Fruit fly (Drosophila melanogaster) whole organism, embryonic: Measurements from ENCODE around the gene CG18788.

Source experiments
- Ada2b ChIP-seq: fragments of 200-800 bp; sonication (Bioruptor generic); IDR thresholded peaks from 2 replicates; pipeline ENCODE4 v1.3.6; 2022; ENCODE audit warnings: missing biosample characterization, missing genetic modification characterization
- Adf1 ChIP-seq: fragments of 200-800 bp; sonication (Bioruptor generic); IDR thresholded peaks from 2 replicates; pipeline ENCODE4 v1.3.6; 2022; ENCODE audit warnings: missing biosample characterization, missing genetic modification characterization
- B-H2 ChIP-seq: fragments of 200-800 bp; sonication (Bioruptor generic); optimal IDR thresholded peaks from 2 replicates; lab custom pipeline; 2018; ENCODE audit warnings: missing biosample characterization, mild to moderate bottlenecking, missing genetic modification characterization
- C15 ChIP-seq: fragments of 200-800 bp; sonication (Bioruptor generic); IDR thresholded peaks from 3 replicates; pipeline ENCODE4 v1.3.6; 2022; ENCODE audit warnings: missing biosample characterization, missing genetic modification characterization
- CG11695 ChIP-seq: fragments of 200-800 bp; sonication (Bioruptor generic); IDR thresholded peaks from 3 replicates; pipeline ENCODE4 v1.3.6; 2022; ENCODE audit warnings: missing biosample characterization, missing genetic modification characterization
- CG12071 ChIP-seq: fragments of 200-800 bp; sonication (Bioruptor generic); optimal IDR thresholded peaks from 3 replicates; lab custom pipeline; 2018; ENCODE audit warnings: missing biosample characterization, mild to moderate bottlenecking, missing genetic modification characterization
- CG12769 ChIP-seq: fragments of 200-800 bp; sonication (Bioruptor generic); optimal IDR thresholded peaks from 2 replicates; lab custom pipeline; 2019; ENCODE audit warnings: missing biosample characterization, mild to moderate bottlenecking, missing genetic modification characterization, moderate library complexity
- CG13123 ChIP-seq: fragments of 200-800 bp; sonication (Bioruptor generic); optimal IDR thresholded peaks from 2 replicates; lab custom pipeline; 2016; ENCODE audit warnings: missing biosample characterization, missing genetic modification characterization
- CG13775 ChIP-seq: fragments of 200-800 bp; sonication (Bioruptor generic); optimal IDR thresholded peaks from 3 replicates; lab custom pipeline; 2017; ENCODE audit warnings: missing biosample characterization, mild to moderate bottlenecking, missing genetic modification characterization
- CG15269 ChIP-seq: fragments of 200-800 bp; sonication (Bioruptor generic); optimal IDR thresholded peaks from 2 replicates; lab custom pipeline; 2018; ENCODE audit warnings: missing biosample characterization, mild to moderate bottlenecking, missing genetic modification characterization, moderate library complexity
- CG17568 ChIP-seq: fragments of 200-800 bp; sonication (Bioruptor generic); optimal IDR thresholded peaks from 2 replicates; lab custom pipeline; 2018; ENCODE audit warnings: missing biosample characterization, mild to moderate bottlenecking, missing genetic modification characterization, moderate library complexity
- CG18619 ChIP-seq: fragments of 200-800 bp; sonication (Bioruptor generic); optimal IDR thresholded peaks from 3 replicates; lab custom pipeline; 2017; ENCODE audit warnings: missing biosample characterization, mild to moderate bottlenecking, missing genetic modification characterization
- CG2129 ChIP-seq: fragments of 200-800 bp; sonication (Bioruptor generic); IDR thresholded peaks from 2 replicates; pipeline ENCODE4 v1.3.6; 2022; ENCODE audit warnings: missing biosample characterization, missing genetic modification characterization; ENCODE audit not compliant: partially characterized antibody
- CG30020 ChIP-seq: fragments of 200-800 bp; optimal IDR thresholded peaks from 2 replicates; lab custom pipeline; 2019; ENCODE audit warnings: missing biosample characterization, mild to moderate bottlenecking, missing genetic modification characterization, moderate library complexity
- CG31441 ChIP-seq: fragments of 200-800 bp; sonication (Bioruptor generic); IDR thresholded peaks from 2 replicates; pipeline ENCODE4 v1.3.6; 2022; ENCODE audit warnings: missing biosample characterization, missing genetic modification characterization
- CG3407 ChIP-seq: fragments of 200-800 bp; sonication (Bioruptor generic); optimal IDR thresholded peaks from 2 replicates; lab custom pipeline; 2018; ENCODE audit warnings: missing biosample characterization, mild to moderate bottlenecking, missing genetic modification characterization
- CG34224 ChIP-seq: fragments of 200-800 bp; sonication (Bioruptor generic); IDR thresholded peaks from 3 replicates; pipeline ENCODE4 v1.3.6; 2022; ENCODE audit warnings: missing biosample characterization, missing genetic modification characterization; ENCODE audit not compliant: partially characterized antibody
- CG3995 ChIP-seq: fragments of 200-800 bp; sonication (Bioruptor generic); optimal IDR thresholded peaks from 3 replicates; lab custom pipeline; 2016; ENCODE audit warnings: missing biosample characterization, missing genetic modification characterization
- CG4424 ChIP-seq: fragments of 200-800 bp; sonication (Bioruptor generic); optimal IDR thresholded peaks from 3 replicates; lab custom pipeline; 2016; ENCODE audit warnings: missing biosample characterization, missing genetic modification characterization
- CG5245 ChIP-seq: fragments of 200-800 bp; sonication (Bioruptor generic); optimal IDR thresholded peaks from 3 replicates; lab custom pipeline; 2016; ENCODE audit warnings: missing biosample characterization, missing genetic modification characterization
- CG9876 ChIP-seq: fragments of 200-800 bp; sonication (Bioruptor generic); optimal IDR thresholded peaks from 2 replicates; lab custom pipeline; 2016; ENCODE audit warnings: missing biosample characterization, missing genetic modification characterization
- Ets97D ChIP-seq: fragments of 200-800 bp; sonication (Bioruptor generic); optimal IDR thresholded peaks from 3 replicates; lab custom pipeline; 2016; ENCODE audit warnings: missing biosample characterization, missing genetic modification characterization
- Gug ChIP-seq: fragments of 200-800 bp; sonication (Bioruptor generic); IDR thresholded peaks from 4 replicates; pipeline ENCODE4 v1.3.6; 2022; ENCODE audit warnings: missing biosample characterization, missing genetic modification characterization
- H2.0 ChIP-seq: fragments of 200-800 bp; sonication (Bioruptor generic); IDR thresholded peaks from 2 replicates; pipeline ENCODE4 v1.3.6; 2022; ENCODE audit warnings: missing biosample characterization, missing genetic modification characterization
- HmgZ ChIP-seq: fragments of 200-800 bp; sonication (Bioruptor generic); optimal IDR thresholded peaks from 2 replicates; lab custom pipeline; 2018; ENCODE audit warnings: missing biosample characterization, mild to moderate bottlenecking, missing genetic modification characterization
- Hr78 ChIP-seq, 2 experiments: fragments of 200-800 bp in 1 of 2; fragments of >200 bp in 1 of 2; sonication (Bioruptor generic) in 1 of 2; optimal IDR thresholded peaks; 2 replicates each; lab custom pipeline; 2017 to 2019; ENCODE audit warnings: missing biosample characterization in 2 of 2, missing genetic modification characterization in 2 of 2, mild to moderate bottlenecking in 1 of 2, moderate library complexity in 1 of 2
- Hsf ChIP-seq: fragments of 200-800 bp; sonication (Bioruptor generic); optimal IDR thresholded peaks from 3 replicates; lab custom pipeline; 2016; ENCODE audit warnings: missing biosample characterization, missing genetic modification characterization
- Lim3 ChIP-seq: fragments of 200-800 bp; sonication (Bioruptor generic); IDR thresholded peaks from 2 replicates; pipeline ENCODE4 v1.3.6; 2022; ENCODE audit warnings: missing biosample characterization, missing genetic modification characterization
- Lpt ChIP-seq: fragments of >200 bp; optimal IDR thresholded peaks from 2 replicates; lab custom pipeline; 2018; ENCODE audit warnings: missing biosample characterization, missing genetic modification characterization
- MBD-R2 ChIP-seq: fragments of 200-800 bp; sonication (Bioruptor generic); IDR thresholded peaks from 2 replicates; pipeline ENCODE4 v1.3.6; 2022; ENCODE audit warnings: missing biosample characterization, missing genetic modification characterization
- Ravus ChIP-seq: fragments of 200-800 bp; sonication (Bioruptor generic); IDR thresholded peaks from 2 replicates; pipeline ENCODE4 v1.3.6; 2022; ENCODE audit warnings: missing biosample characterization, missing genetic modification characterization
- YL-1 ChIP-seq: fragments of 200-800 bp; sonication (Bioruptor generic); optimal IDR thresholded peaks from 3 replicates; lab custom pipeline; 2017; ENCODE audit warnings: missing biosample characterization, mild to moderate bottlenecking, missing genetic modification characterization
- dan ChIP-seq: fragments of 200-800 bp; sonication (Bioruptor generic); IDR thresholded peaks from 2 replicates; pipeline ENCODE4 v1.3.6; 2022; ENCODE audit warnings: missing biosample characterization, missing genetic modification characterization
- danr ChIP-seq: fragments of 200-800 bp; sonication (Bioruptor generic); IDR thresholded peaks from 2 replicates; pipeline ENCODE4 v1.3.6; 2022; ENCODE audit warnings: missing biosample characterization, missing genetic modification characterization
- dati ChIP-seq: fragments of 200-800 bp; sonication (Bioruptor generic); IDR thresholded peaks from 2 replicates; pipeline ENCODE4 v1.3.6; 2022; ENCODE audit warnings: missing biosample characterization, missing genetic modification characterization
- en ChIP-seq: fragments of 200-800 bp; sonication (Bioruptor generic); optimal IDR thresholded peaks from 2 replicates; lab custom pipeline; 2016; ENCODE audit warnings: missing biosample characterization, missing genetic modification characterization
- fd3F ChIP-seq: fragments of 200-800 bp; sonication (Bioruptor generic); optimal IDR thresholded peaks from 2 replicates; lab custom pipeline; 2018; ENCODE audit warnings: missing biosample characterization, mild to moderate bottlenecking, missing genetic modification characterization, moderate library complexity
- fd64A ChIP-seq: fragments of 200-800 bp; sonication (Bioruptor generic); optimal IDR thresholded peaks from 3 replicates; lab custom pipeline; 2018; ENCODE audit warnings: missing biosample characterization, mild to moderate bottlenecking, missing genetic modification characterization
- gro ChIP-seq: fragments of 200-800 bp; sonication (Bioruptor generic); optimal IDR thresholded peaks from 2 replicates; lab custom pipeline; 2016; ENCODE audit warnings: missing biosample characterization, missing genetic modification characterization
- h ChIP-seq: fragments of >200 bp; optimal IDR thresholded peaks from 2 replicates; lab custom pipeline; 2017
- hkb ChIP-seq, 2 experiments: fragments of 200-800 bp in 1 of 2; fragments of >200 bp in 1 of 2; sonication (Bioruptor generic) in 1 of 2; IDR thresholded peaks in 1 of 2; optimal IDR thresholded peaks in 1 of 2; 2 replicates each; pipeline versions ENCODE4 v1.3.6 to Lab custom; 2017 to 2022; ENCODE audit warnings: missing biosample characterization in 1 of 2, missing genetic modification characterization in 1 of 2
- lbe ChIP-seq: fragments of 200-800 bp; sonication (Bioruptor generic); optimal IDR thresholded peaks from 2 replicates; lab custom pipeline; 2016; ENCODE audit warnings: missing biosample characterization, mild to moderate bottlenecking, missing genetic modification characterization
- phol ChIP-seq: fragments of 200-800 bp; sonication (Bioruptor generic); optimal IDR thresholded peaks from 3 replicates; lab custom pipeline; 2018; ENCODE audit warnings: missing biosample characterization, mild to moderate bottlenecking, missing genetic modification characterization, moderate library complexity
- ranshi ChIP-seq: fragments of 200-800 bp; sonication (Bioruptor generic); IDR thresholded peaks from 2 replicates; pipeline ENCODE4 v1.3.6; 2022; ENCODE audit warnings: missing biosample characterization, missing genetic modification characterization
- shn ChIP-seq: fragments of 200-800 bp; sonication (Bioruptor generic); optimal IDR thresholded peaks from 3 replicates; lab custom pipeline; 2016; ENCODE audit warnings: missing biosample characterization, missing genetic modification characterization
- sisA ChIP-seq: fragments of 200-800 bp; sonication (Bioruptor generic); IDR thresholded peaks from 2 replicates; pipeline ENCODE4 v1.3.6; 2022; ENCODE audit warnings: missing biosample characterization, missing genetic modification characterization
- sug ChIP-seq: fragments of 200-800 bp; optimal IDR thresholded peaks from 2 replicates; lab custom pipeline; 2019; ENCODE audit warnings: missing biosample characterization, mild to moderate bottlenecking, missing genetic modification characterization, moderate library complexity
- tll ChIP-seq, 2 experiments: fragments of 200-800 bp in 1 of 2; fragments of >200 bp in 1 of 2; sonication (Bioruptor generic) in 1 of 2; optimal IDR thresholded peaks; 2 replicates each; lab custom pipeline; 2017 to 2019; ENCODE audit warnings: missing biosample characterization in 2 of 2, missing genetic modification characterization in 2 of 2, mild to moderate bottlenecking in 1 of 2, moderate library complexity in 1 of 2
- trem ChIP-seq: fragments of 200-800 bp; optimal IDR thresholded peaks from 3 replicates; lab custom pipeline; 2019; ENCODE audit warnings: missing biosample characterization, mild to moderate bottlenecking, missing genetic modification characterization, moderate library complexity
- vnd ChIP-seq: fragments of 200-800 bp; sonication (Bioruptor generic); IDR thresholded peaks from 3 replicates; pipeline ENCODE4 v1.3.6; 2022; ENCODE audit warnings: missing biosample characterization, missing genetic modification characterization; ENCODE audit not compliant: partially characterized antibody
- zen2 ChIP-seq: fragments of 200-800 bp; sonication (Bioruptor generic); IDR thresholded peaks from 3 replicates; pipeline ENCODE4 v1.3.6; 2022; ENCODE audit warnings: missing biosample characterization, missing genetic modification characterization; ENCODE audit not compliant: partially characterized antibody

CG18788 gene

dm6 chr2L:12040510-12040909 is 6.5 kb downstream of the CG18788 start, which contains the start of gene CG6766 (continued):
- TF ChIP-seq Hsf (GFP tag; lab: Kevin White, UChicago) (no peak), dan (GFP tag; lab: Robert Waterston, UW) (no peak), CG3407 (no peak), HmgZ (tag; lab: Kevin White, UChicago) (peak; percentile 64), CG3995 (GFP tag; lab: Kevin White, UChicago) (peak; percentile 2), CG2129 (GFP tag; lab: Robert Waterston, UW) (no peak), danr (GFP tag; lab: Robert Waterston, UW) (no peak), en (GFP tag; lab: Kevin White, UChicago) (no peak), zen2 (GFP tag; lab: Robert Waterston, UW) (no peak), Ets97D (GFP tag; lab: Kevin White, UChicago) (peak; percentile 3), CG18619 (GFP tag; lab: Kevin White, UChicago) (no peak), trem (tag; lab: Kevin White, UChicago) (no peak), CG12071 (GFP tag; lab: Kevin White, UChicago) (no peak), Adf1 (GFP tag; lab: Robert Waterston, UW) (no peak), C15 (GFP tag; lab: Robert Waterston, UW) (no peak), vnd (GFP tag; lab: Robert Waterston, UW) (no peak), CG12769 (no peak), Ada2b (GFP tag; lab: Robert Waterston, UW) (no peak), CG5245 (no peak), CG31441 (no peak), MBD-R2 (GFP tag; lab: Robert Waterston, UW) (peak; percentile 96), CG4424 (no peak), CG9876 (GFP tag; lab: Kevin White, UChicago) (no peak), fd64A (GFP tag; lab: Kevin White, UChicago) (no peak), ranshi (GFP tag; lab: Robert Waterston, UW) (no peak), dati (no peak), CG17568 (GFP tag; lab: Kevin White, UChicago) (no peak), gro (no peak), CG11695 (GFP tag; lab: Robert Waterston, UW) (no peak), hkb (optimal IDR thresholded peaks at IDR 0.05; lab: Kevin White, UChicago) (no peak), hkb (GFP tag; IDR thresholded peaks at IDR 0.05; lab: Robert Waterston, UW) (no peak), phol (tag; lab: Kevin White, UChicago) (peak; percentile 9), B-H2 (GFP tag; lab: Kevin White, UChicago) (peak; percentile 34), sisA (GFP tag; lab: Robert Waterston, UW) (no peak), tll (GFP tag; optimal IDR thresholded peaks at IDR 0.05; lab: Kevin White, UChicago) (no peak), Hr78 (GFP tag; optimal IDR thresholded peaks at IDR 0.05; lab: Kevin White, UChicago) (no peak), Lpt (no peak), CG13123 (GFP tag; lab: Kevin White, UChicago) (no peak), lbe (GFP tag; lab: Kevin White, UChicago) (no peak), fd3F (GFP tag; lab: Kevin White, UChicago) (no peak), shn (GFP tag; lab: Kevin White, UChicago) (no peak), h (lab: Kevin White, UChicago) (no peak), sug (tag; lab: Kevin White, UChicago) (peak; percentile 19), CG13775 (GFP tag; lab: Kevin White, UChicago) (no peak), YL-1 (GFP tag; lab: Kevin White, UChicago) (peak; percentile 57), CG30020 (tag; lab: Kevin White, UChicago) (peak; percentile 6), Gug (GFP tag; lab: Robert Waterston, UW) (no peak), H2.0 (no peak), Lim3 (GFP tag; lab: Robert Waterston, UW) (no peak), Ravus (GFP tag; lab: Robert Waterston, UW) (no peak), CG15269 (tag; lab: Kevin White, UChicago) (no peak), CG34224 (no peak)
